Worm (Caenorhabditis elegans): ENCODE measurements around the gene tps-2.

DNA sequence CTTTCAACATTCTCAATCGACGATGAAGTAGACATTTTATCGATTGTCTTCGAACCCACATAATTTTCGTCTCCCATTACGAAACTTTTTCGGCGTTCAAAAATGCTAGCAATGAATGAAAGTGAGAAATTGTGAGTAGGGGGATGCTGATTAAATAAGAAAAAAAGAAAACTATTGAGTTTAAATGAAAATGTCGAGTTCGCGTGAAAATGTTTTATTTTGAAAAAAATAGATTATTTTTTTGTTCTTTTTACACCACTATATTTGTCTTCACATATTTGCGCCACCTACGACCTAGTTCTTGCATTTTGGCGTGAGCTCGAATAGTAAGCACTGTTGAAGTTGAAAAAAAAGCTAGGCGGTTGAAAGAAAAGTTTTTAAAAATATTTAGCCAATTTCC lies 18.5 kb upstream of the tps-2 start, which contains the start of gene C01G12.3:
- TF ChIP-seq dmd-4 (tag; optimal IDR thresholded peaks at IDR 0.05) (no peak), nhr-77 (tag; optimal IDR thresholded peaks at IDR 0.05) (no peak), gmeb-1 (tag; optimal IDR thresholded peaks at IDR 0.05) (no peak), aly-2 (tag; optimal IDR thresholded peaks at IDR 0.05) (no peak)
